Worm (Caenorhabditis elegans) whole organism, late embryonic: ENCODE measurements around the gene ZC168.2.

ENCODE experiments used
- ceh-22 ChIP-seq: sonication (generic microtip); optimal IDR thresholded peaks from 2 replicates; lab custom pipeline; 2017; ENCODE audit warnings: missing biosample characterization, missing genetic modification characterization
- che-1 ChIP-seq: sonication (generic microtip); optimal IDR thresholded peaks from 2 replicates; lab custom pipeline; 2016; ENCODE audit warnings: mild to moderate bottlenecking, missing genetic modification characterization, missing compliant biosample characterization
- eyg-1 ChIP-seq: sonication (generic microtip); optimal IDR thresholded peaks from 2 replicates; lab custom pipeline; 2016; ENCODE audit warnings: missing genotype, missing genetic modification characterization, missing compliant biosample characterization
- nhr-11 ChIP-seq: fragments of 150-350 bp; optimal IDR thresholded peaks from 2 replicates; lab custom pipeline; 2014; ENCODE audit warnings: missing biosample characterization, missing genetic modification characterization
- tbx-2 ChIP-seq: sonication (generic microtip); optimal IDR thresholded peaks from 2 replicates; lab custom pipeline; 2016; ENCODE audit warnings: missing genetic modification characterization, missing compliant biosample characterization
- unc-55 ChIP-seq: sonication (generic microtip); optimal IDR thresholded peaks from 2 replicates; lab custom pipeline; 2017; ENCODE audit warnings: missing biosample characterization, missing genetic modification reagents, missing genetic modification characterization

DNA sequence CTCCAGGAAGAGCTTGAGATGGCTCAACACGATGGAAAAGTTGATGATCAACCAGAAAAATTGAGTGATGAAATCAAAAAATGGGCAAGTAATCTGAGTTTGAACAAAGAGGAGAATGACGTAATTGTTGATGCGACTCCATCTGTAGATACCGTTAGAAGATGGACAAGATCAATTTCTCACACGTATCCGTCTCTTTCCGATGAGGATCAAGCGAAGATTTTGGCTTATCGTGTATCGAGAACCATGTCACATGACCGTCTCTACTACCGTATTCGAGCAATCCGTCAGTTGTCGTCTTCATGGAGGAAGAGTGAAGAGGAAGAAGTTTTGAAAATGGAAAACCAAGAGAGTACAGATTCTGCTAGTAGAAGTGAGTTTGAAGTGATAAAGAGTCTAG is 9.8 kb upstream of the ZC168.2 start:
- TF ChIP-seq eyg-1 (tag; lab: Kevin White, UChicago): no peak
- TF ChIP-seq tbx-2 (tag; lab: Kevin White, UChicago): no peak
- TF ChIP-seq che-1: no peak
- TF ChIP-seq unc-55 (GFP tag; lab: Kevin White, UChicago): no peak
- TF ChIP-seq nhr-11 (tag; lab: Kevin White, UChicago): no peak
- no peak for TF ChIP-seq ceh-22 (tag; lab: Kevin White, UChicago)
